Fruit fly (Drosophila melanogaster) whole organism, embryonic: Measurements from ENCODE around the gene E23.

Experiments
- BtbVII ChIP-seq: fragments of 200-800 bp; sonication (Bioruptor generic); optimal IDR thresholded peaks from 3 replicates; lab custom pipeline; 2017; ENCODE audit warnings: missing biosample characterization, mild to moderate bottlenecking, missing genetic modification characterization
- CG14860 ChIP-seq: fragments of 200-800 bp; sonication (Bioruptor generic); IDR thresholded peaks from 3 replicates; pipeline ENCODE4 v1.3.6; 2022; ENCODE audit warnings: missing biosample characterization, missing genetic modification characterization; ENCODE audit not compliant: partially characterized antibody
- CG15479 ChIP-seq: fragments of 200-800 bp; sonication (Bioruptor generic); optimal IDR thresholded peaks from 3 replicates; lab custom pipeline; 2019; ENCODE audit warnings: missing biosample characterization, mild to moderate bottlenecking, missing genetic modification characterization, moderate library complexity
- CG1647 ChIP-seq: fragments of 200-800 bp; sonication (Bioruptor generic); optimal IDR thresholded peaks from 3 replicates; lab custom pipeline; 2016; ENCODE audit warnings: missing biosample characterization, missing genetic modification characterization
- CG16779 ChIP-seq: fragments of 200-800 bp; sonication (Bioruptor generic); IDR thresholded peaks from 2 replicates; pipeline ENCODE4 v1.3.6; 2022; ENCODE audit warnings: missing biosample characterization, missing genetic modification characterization
- CG18262 ChIP-seq: fragments of 200-800 bp; optimal IDR thresholded peaks from 3 replicates; lab custom pipeline; 2019; ENCODE audit warnings: missing biosample characterization, mild to moderate bottlenecking, missing genetic modification characterization, moderate library complexity
- CG18619 ChIP-seq: fragments of 200-800 bp; sonication (Bioruptor generic); optimal IDR thresholded peaks from 3 replicates; lab custom pipeline; 2017; ENCODE audit warnings: missing biosample characterization, mild to moderate bottlenecking, missing genetic modification characterization
- CG2875 ChIP-seq: fragments of 200-800 bp; sonication (Bioruptor generic); optimal IDR thresholded peaks from 2 replicates; lab custom pipeline; 2017; ENCODE audit warnings: missing biosample characterization, mild to moderate bottlenecking, missing genetic modification characterization, missing genetic modification reagents
- CG32532 ChIP-seq: fragments of 200-800 bp; sonication (Bioruptor generic); IDR thresholded peaks from 2 replicates; pipeline ENCODE4 v1.3.6; 2022; ENCODE audit warnings: missing biosample characterization, missing genetic modification characterization
- CG3726 ChIP-seq: fragments of 200-800 bp; sonication (Bioruptor generic); IDR thresholded peaks from 3 replicates; pipeline ENCODE4, ENCODE4 v1.3.6; 2022; ENCODE audit warnings: missing biosample characterization, missing genetic modification characterization
- CG4360 ChIP-seq: fragments of 200-800 bp; sonication (Bioruptor generic); IDR thresholded peaks from 2 replicates; pipeline ENCODE4 v1.3.6; 2022; ENCODE audit warnings: missing biosample characterization, missing genetic modification characterization
- CG4617 ChIP-seq: fragments of 200-800 bp; sonication (Bioruptor generic); optimal IDR thresholded peaks from 3 replicates; lab custom pipeline; 2016; ENCODE audit warnings: missing biosample characterization, missing genetic modification characterization, borderline replicate concordance
- CG6683 ChIP-seq: fragments of 200-800 bp; sonication (Bioruptor generic); optimal IDR thresholded peaks from 2 replicates; lab custom pipeline; 2017; ENCODE audit warnings: missing biosample characterization, mild to moderate bottlenecking, missing genetic modification characterization, missing genetic modification reagents
- CG6813 ChIP-seq: fragments of 200-800 bp; sonication (Bioruptor generic); optimal IDR thresholded peaks from 2 replicates; lab custom pipeline; 2017; ENCODE audit warnings: missing biosample characterization, missing genetic modification characterization, mild to moderate bottlenecking, moderate library complexity, missing genetic modification reagents
- CG7839 ChIP-seq: fragments of 200-800 bp; sonication (Bioruptor generic); optimal IDR thresholded peaks from 3 replicates; lab custom pipeline; 2018; ENCODE audit warnings: missing biosample characterization, mild to moderate bottlenecking, missing genetic modification characterization, moderate library complexity
- CG7987 ChIP-seq: fragments of 200-800 bp; sonication (Bioruptor generic); optimal IDR thresholded peaks from 2 replicates; lab custom pipeline; 2018; ENCODE audit warnings: missing biosample characterization, mild to moderate bottlenecking, missing genetic modification characterization, moderate library complexity
- CG8281 ChIP-seq: fragments of 200-800 bp; sonication (Bioruptor generic); optimal IDR thresholded peaks from 2 replicates; lab custom pipeline; 2018; ENCODE audit warnings: missing biosample characterization, mild to moderate bottlenecking, missing genetic modification characterization, moderate library complexity
- CG8359 ChIP-seq: fragments of 200-800 bp; sonication (Bioruptor generic); optimal IDR thresholded peaks from 2 replicates; lab custom pipeline; 2017; ENCODE audit warnings: missing biosample characterization, mild to moderate bottlenecking, missing genetic modification characterization, borderline replicate concordance
- D19A ChIP-seq: fragments of 200-800 bp; optimal IDR thresholded peaks from 3 replicates; lab custom pipeline; 2019; ENCODE audit warnings: missing biosample characterization, mild to moderate bottlenecking, missing genetic modification characterization, moderate library complexity
- Deaf1 ChIP-seq: fragments of 200-800 bp; optimal IDR thresholded peaks from 3 replicates; lab custom pipeline; 2019; ENCODE audit warnings: missing biosample characterization, mild to moderate bottlenecking, missing genetic modification characterization, moderate library complexity
- Gsc ChIP-seq: fragments of 200-800 bp; sonication (Bioruptor generic); IDR thresholded peaks from 2 replicates; pipeline ENCODE4 v1.3.6; 2022; ENCODE audit warnings: missing biosample characterization, missing genetic modification characterization
- Hmx ChIP-seq: fragments of 200-800 bp; sonication (Bioruptor generic); optimal IDR thresholded peaks from 2 replicates; lab custom pipeline; 2016; ENCODE audit warnings: missing biosample characterization, missing genetic modification characterization
- Hsf ChIP-seq: fragments of 200-800 bp; sonication (Bioruptor generic); optimal IDR thresholded peaks from 3 replicates; lab custom pipeline; 2016; ENCODE audit warnings: missing biosample characterization, missing genetic modification characterization
- MESR4 ChIP-seq: fragments of 200-800 bp; sonication (Bioruptor generic); optimal IDR thresholded peaks from 2 replicates; lab custom pipeline; 2018; ENCODE audit warnings: missing biosample characterization, mild to moderate bottlenecking, missing genetic modification characterization, moderate library complexity
- Poxn ChIP-seq: fragments of 200-800 bp; sonication (Bioruptor generic); IDR thresholded peaks from 2 replicates; pipeline ENCODE4 v1.3.6; 2022; ENCODE audit warnings: missing biosample characterization, missing genetic modification characterization
- Side ChIP-seq: fragments of 200-800 bp; sonication (Bioruptor generic); optimal IDR thresholded peaks from 2 replicates; lab custom pipeline; 2016; ENCODE audit warnings: missing biosample characterization, missing genetic modification characterization
- Sry-β ChIP-seq: fragments of 200-800 bp; sonication (Bioruptor generic); optimal IDR thresholded peaks from 2 replicates; lab custom pipeline; 2018; ENCODE audit warnings: missing biosample characterization, mild to moderate bottlenecking, missing genetic modification characterization, moderate library complexity
- Tbp ChIP-seq: fragments of >200 bp; optimal IDR thresholded peaks from 2 replicates; lab custom pipeline; 2018; ENCODE audit warnings: missing biosample characterization, missing genetic modification characterization
- ara ChIP-seq: fragments of 200-800 bp; sonication (Bioruptor generic); IDR thresholded peaks from 2 replicates; pipeline ENCODE4 v1.3.6; 2022; ENCODE audit warnings: missing biosample characterization, missing genetic modification characterization
- bsh ChIP-seq, 2 experiments: fragments of 200-800 bp; sonication (Bioruptor generic); optimal IDR thresholded peaks; 2 replicates each; lab custom pipeline; 2017 to 2018; ENCODE audit warnings: mild to moderate bottlenecking in 2 of 2, missing biosample characterization in 2 of 2, missing genetic modification characterization in 2 of 2, moderate library complexity in 1 of 2
- chinmo ChIP-seq: fragments of 200-800 bp; sonication (Bioruptor generic); IDR thresholded peaks from 4 replicates; pipeline ENCODE4 v1.3.6; 2022; ENCODE audit warnings: missing biosample characterization, missing genetic modification characterization; ENCODE audit not compliant: partially characterized antibody
- en ChIP-seq: fragments of 200-800 bp; sonication (Bioruptor generic); optimal IDR thresholded peaks from 2 replicates; lab custom pipeline; 2016; ENCODE audit warnings: missing biosample characterization, missing genetic modification characterization
- fd102C ChIP-seq: fragments of 200-800 bp; sonication (Bioruptor generic); optimal IDR thresholded peaks from 2 replicates; lab custom pipeline; 2018; ENCODE audit warnings: missing biosample characterization, mild to moderate bottlenecking, missing genetic modification characterization, moderate library complexity
- gro ChIP-seq: fragments of 200-800 bp; sonication (Bioruptor generic); optimal IDR thresholded peaks from 2 replicates; lab custom pipeline; 2016; ENCODE audit warnings: missing biosample characterization, missing genetic modification characterization
- hb ChIP-seq: fragments of 200-800 bp; sonication (Bioruptor generic); IDR thresholded peaks from 3 replicates; pipeline ENCODE4 v1.3.6; 2022; ENCODE audit warnings: missing biosample characterization, missing genetic modification characterization; ENCODE audit not compliant: partially characterized antibody
- ind ChIP-seq: fragments of 200-800 bp; sonication (Bioruptor generic); optimal IDR thresholded peaks from 3 replicates; lab custom pipeline; 2016; ENCODE audit warnings: missing biosample characterization, missing genetic modification characterization
- jigr1 ChIP-seq: fragments of 200-800 bp; sonication (Bioruptor generic); IDR thresholded peaks from 3 replicates; pipeline ENCODE4 v1.3.6; 2022; ENCODE audit warnings: missing biosample characterization, missing genetic modification characterization
- lola ChIP-seq, 3 experiments: fragments of >200 bp in 2 of 3; fragments of 200-800 bp in 1 of 3; sonication (Bioruptor generic) in 1 of 3; optimal IDR thresholded peaks; 2 replicates each; lab custom pipeline; 2017 to 2019; ENCODE audit warnings: missing biosample characterization in 3 of 3, missing genetic modification characterization in 3 of 3, mild to moderate bottlenecking in 1 of 3, moderate library complexity in 1 of 3
- mam ChIP-seq: fragments of 200-800 bp; sonication (Bioruptor generic); optimal IDR thresholded peaks from 3 replicates; lab custom pipeline; 2016; ENCODE audit warnings: missing biosample characterization, missing genetic modification characterization
- nerfin-1 ChIP-seq: fragments of 200-800 bp; sonication (Bioruptor generic); optimal IDR thresholded peaks from 3 replicates; lab custom pipeline; 2019; ENCODE audit warnings: missing biosample characterization, mild to moderate bottlenecking, missing genetic modification characterization, moderate library complexity
- seq ChIP-seq: fragments of 200-800 bp; sonication (Bioruptor generic); IDR thresholded peaks from 2 replicates; pipeline ENCODE4 v1.3.6; 2022; ENCODE audit warnings: missing biosample characterization, missing genetic modification characterization
- slbo ChIP-seq: fragments of 200-800 bp; sonication (Bioruptor generic); IDR thresholded peaks from 2 replicates; pipeline ENCODE4 v1.3.6; 2022; ENCODE audit warnings: missing biosample characterization, missing genetic modification characterization
- tin ChIP-seq: fragments of 200-800 bp; sonication (Bioruptor generic); optimal IDR thresholded peaks from 3 replicates; lab custom pipeline; 2016; ENCODE audit warnings: missing biosample characterization, missing genetic modification characterization
- tio ChIP-seq: fragments of 200-800 bp; sonication (Bioruptor generic); optimal IDR thresholded peaks from 2 replicates; lab custom pipeline; 2017; ENCODE audit warnings: missing biosample characterization, missing genetic modification characterization, inconsistent platforms
- trh ChIP-seq: fragments of 200-800 bp; sonication (Bioruptor generic); optimal IDR thresholded peaks from 2 replicates; lab custom pipeline; 2016; ENCODE audit warnings: missing biosample characterization, missing genetic modification characterization
- tx ChIP-seq: fragments of 200-800 bp; sonication (Bioruptor generic); optimal IDR thresholded peaks from 2 replicates; lab custom pipeline; 2016; ENCODE audit warnings: missing biosample characterization, missing genetic modification characterization
- unpg ChIP-seq: fragments of 200-800 bp; sonication (Bioruptor generic); optimal IDR thresholded peaks from 3 replicates; lab custom pipeline; 2018; ENCODE audit warnings: missing biosample characterization, mild to moderate bottlenecking, missing genetic modification characterization, moderate library complexity
- yki ChIP-seq: fragments of >200 bp; optimal IDR thresholded peaks from 3 replicates; lab custom pipeline; 2018
- zfh1 ChIP-seq: fragments of 200-800 bp; sonication (Bioruptor generic); IDR thresholded peaks from 3 replicates; pipeline ENCODE4 v1.3.6; 2022; ENCODE audit warnings: missing biosample characterization, missing genetic modification characterization

Gene E23

DNA sequence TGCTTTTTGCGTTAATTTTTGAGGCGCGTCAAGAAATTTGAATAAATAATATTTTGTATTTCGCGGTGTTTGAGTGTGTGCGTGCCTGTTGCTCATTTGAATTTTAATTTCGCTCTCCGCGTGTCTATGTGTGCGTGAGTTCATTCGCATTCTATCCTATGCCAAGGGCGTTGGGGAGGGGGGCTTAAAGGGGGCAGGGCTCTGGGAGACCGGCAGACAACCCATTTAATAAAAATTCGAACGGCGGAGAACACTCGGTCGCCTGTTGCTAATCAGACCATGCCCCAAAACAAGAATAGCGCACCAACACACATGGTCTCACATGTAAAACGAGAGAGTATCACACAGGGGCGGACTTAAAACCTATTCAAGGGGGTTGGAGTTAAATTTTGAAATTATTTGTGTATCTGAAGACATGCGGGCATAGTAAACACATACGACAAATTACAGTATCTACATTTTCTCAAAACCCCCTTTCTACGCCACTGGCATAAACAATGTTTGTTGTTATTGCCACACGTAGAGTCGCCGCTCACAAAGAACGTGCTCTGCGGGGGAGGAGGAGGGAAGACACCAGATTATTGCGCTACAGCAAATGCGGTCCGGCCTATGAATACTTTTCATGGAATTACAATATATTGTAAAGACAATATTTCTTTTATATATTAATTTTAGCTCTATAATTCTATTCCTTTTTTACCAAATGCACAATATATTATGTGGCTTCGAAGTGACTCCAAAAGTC is 52.7 kb downstream of the E23 start (continued):
- TF ChIP-seq chinmo (GFP tag; lab: Robert Waterston, UW) (peak; percentile 65; the same call in 1 of the 4 replicates), CG6813 (GFP tag; lab: Kevin White, UChicago) (peak; percentile 100), CG8281 (tag; lab: Kevin White, UChicago) (peak; percentile 95), CG32532 (GFP tag; lab: Robert Waterston, UW) (peak; percentile 100), yki (lab: Kevin White, UChicago) (peak; percentile 23), CG4617 (GFP tag; lab: Kevin White, UChicago) (peak; percentile 100), Sry-β (GFP tag; lab: Kevin White, UChicago) (peak; percentile 79), CG2875 (peak; percentile 99), seq (GFP tag; lab: Robert Waterston, UW) (peak; percentile 99), CG16779 (GFP tag; lab: Robert Waterston, UW) (peak; percentile 99), gro (GFP tag; lab: Kevin White, UChicago) (peak; percentile 100), Hsf (GFP tag; lab: Kevin White, UChicago) (peak; percentile 100), ara (GFP tag; lab: Robert Waterston, UW) (peak; percentile 99), lola (GFP tag; optimal IDR thresholded peaks at IDR 0.05; lab: Kevin White, UChicago) (peak in 1 of 3 experiments; percentile 99), Tbp (GFP tag; lab: Kevin White, UChicago) (no peak), fd102C (GFP tag; lab: Kevin White, UChicago) (peak; percentile 98), tin (GFP tag; lab: Kevin White, UChicago) (peak; percentile 100), CG1647 (GFP tag; lab: Kevin White, UChicago) (peak; percentile 99), jigr1 (GFP tag; lab: Robert Waterston, UW) (peak; percentile 95), Deaf1 (tag; lab: Kevin White, UChicago) (peak; percentile 91), CG18262 (tag; lab: Kevin White, UChicago) (peak; percentile 99), tx (peak; percentile 99), Side (GFP tag; lab: Kevin White, UChicago) (peak; percentile 100), Poxn (GFP tag; lab: Robert Waterston, UW) (peak; percentile 99), CG18619 (GFP tag; lab: Kevin White, UChicago) (peak; percentile 100), ind (GFP tag; lab: Kevin White, UChicago) (peak; percentile 100), MESR4 (GFP tag; lab: Kevin White, UChicago) (peak; percentile 95), tio (GFP tag; lab: Kevin White, UChicago) (peak; percentile 99), unpg (peak; percentile 100), CG7987 (GFP tag; lab: Kevin White, UChicago) (peak; percentile 99), CG14860 (no peak), bsh (GFP tag; optimal IDR thresholded peaks at IDR 0.05; lab: Kevin White, UChicago) (peak; percentile 99 to 100), CG4360 (GFP tag; lab: Robert Waterston, UW) (peak; percentile 99), CG8359 (peak; percentile 95), Gsc (GFP tag; lab: Robert Waterston, UW) (peak; percentile 97), en (GFP tag; lab: Kevin White, UChicago) (peak; percentile 99), CG15479 (GFP tag; lab: Kevin White, UChicago) (peak; percentile 85), zfh1 (peak; percentile 99), slbo (GFP tag; lab: Robert Waterston, UW) (peak; percentile 100), Hmx (GFP tag; lab: Kevin White, UChicago) (peak; percentile 98), hb (GFP tag; lab: Robert Waterston, UW) (no peak), D19A (tag; lab: Kevin White, UChicago) (peak; percentile 98), CG6683 (peak; percentile 99), BtbVII (peak; percentile 100), CG3726 (GFP tag; lab: Robert Waterston, UW) (peak; percentile 99), nerfin-1 (tag; lab: Kevin White, UChicago) (peak; percentile 99), trh (GFP tag; lab: Kevin White, UChicago) (peak; percentile 98), CG7839 (peak; percentile 100), mam (peak; percentile 100)
